Fruit fly (Drosophila melanogaster): ENCODE results near the gene CG7600.
A peak's percentile ranks its signal among the peaks of the same experiment; 100 is the strongest.

CG7600 gene

dm6 chr3L:11251721-11252423, 41.3 kb downstream of the CG7600 start, which contains the start of gene scyl (continued):
- TF ChIP-seq CG11398 (GFP tag; optimal IDR thresholded peaks at IDR 0.05) (peak; percentile 50), oc (tag; optimal IDR thresholded peaks at IDR 0.05) (peak; percentile 74), CG3281 (GFP tag; optimal IDR thresholded peaks at IDR 0.05) (peak; percentile 62), dimm (GFP tag; IDR thresholded peaks at IDR 0.05) (no peak), CG31388 (GFP tag; optimal IDR thresholded peaks at IDR 0.05) (no peak), CG1529 (GFP tag; optimal IDR thresholded peaks at IDR 0.05) (peak; percentile 24), CG10267 (tag; optimal IDR thresholded peaks at IDR 0.05) (peak; percentile 20), wek (GFP tag; optimal IDR thresholded peaks at IDR 0.05) (peak; percentile 56), unpg (GFP tag; optimal IDR thresholded peaks at IDR 0.05) (peak; percentile 56), stwl (tag; optimal IDR thresholded peaks at IDR 0.05) (peak; percentile 27), Myb (GFP tag; optimal IDR thresholded peaks at IDR 0.05) (peak; percentile 17), CG2875 (GFP tag; optimal IDR thresholded peaks at IDR 0.05) (peak; percentile 59), BtbVII (GFP tag; optimal IDR thresholded peaks at IDR 0.05) (peak; percentile 79), yki (optimal IDR thresholded peaks at IDR 0.05) (peak; percentile 94), gsb (GFP tag; IDR thresholded peaks at IDR 0.05) (peak; percentile 57), CG7928 (GFP tag; optimal IDR thresholded peaks at IDR 0.05) (peak; percentile 6), bsh (GFP tag; optimal IDR thresholded peaks at IDR 0.05) (peak; percentile 42 to 75), disco-r (GFP tag; optimal IDR thresholded peaks at IDR 0.05) (peak; percentile 14), Mrtf (GFP tag; IDR thresholded peaks at IDR 0.05) (no peak), fd3F (GFP tag; optimal IDR thresholded peaks at IDR 0.05) (no peak), kay (GFP tag; optimal IDR thresholded peaks at IDR 0.05) (no peak), pzg (GFP tag; optimal IDR thresholded peaks at IDR 0.05) (no peak), jumu (GFP tag; optimal IDR thresholded peaks at IDR 0.05) (peak; percentile 14), Poxn (GFP tag; IDR thresholded peaks at IDR 0.05) (no peak), Dip2 (GFP tag; IDR thresholded peaks at IDR 0.05) (no peak), CG10431 (GFP tag; optimal IDR thresholded peaks at IDR 0.05) (peak; percentile 73), CG2712 (tag; optimal IDR thresholded peaks at IDR 0.05) (peak; percentile 69), Ada2b (GFP tag; IDR thresholded peaks at IDR 0.05) (0 out of 2 replicates have a peak, but pooled peaks have one; percentile 27), CG11247 (GFP tag; IDR thresholded peaks at IDR 0.05) (peak; percentile 61), ken (GFP tag; IDR thresholded peaks at IDR 0.05) (peak; percentile 66; the same call in 2 of the 3 replicates), Ets97D (GFP tag; optimal IDR thresholded peaks at IDR 0.05) (peak; percentile 9), ewg (GFP tag; optimal IDR thresholded peaks at IDR 0.05) (peak; percentile 94), CG18599 (GFP tag; optimal IDR thresholded peaks at IDR 0.05) (peak; percentile 65), CG42726 (GFP tag; IDR thresholded peaks at IDR 0.05; ENCODE audit: partially characterized antibody) (peak; percentile 86), Max (GFP tag; optimal IDR thresholded peaks at IDR 0.05) (peak; percentile 15), CG10274 (GFP tag; optimal IDR thresholded peaks at IDR 0.05) (peak; percentile 1), CG9437 (GFP tag; optimal IDR thresholded peaks at IDR 0.05) (no peak), Six4 (GFP tag; optimal IDR thresholded peaks at IDR 0.05) (no peak), slp2 (GFP tag; optimal IDR thresholded peaks at IDR 0.05) (peak; percentile 14), CG3065 (GFP tag; optimal IDR thresholded peaks at IDR 0.05) (no peak), Meics (GFP tag; optimal IDR thresholded peaks at IDR 0.05) (peak; percentile 54), CG18619 (GFP tag; optimal IDR thresholded peaks at IDR 0.05) (peak; percentile 56), Sox102F (GFP tag; optimal IDR thresholded peaks at IDR 0.05) (no peak), Hmr (GFP tag; optimal IDR thresholded peaks at IDR 0.05) (peak; percentile 76), gt (GFP tag; IDR thresholded peaks at IDR 0.05) (no peak), CG7357 (GFP tag; IDR thresholded peaks at IDR 0.05) (no peak), dmrt99B (tag; optimal IDR thresholded peaks at IDR 0.05) (peak; percentile 41), kah (GFP tag; optimal IDR thresholded peaks at IDR 0.05) (peak; percentile 68), Atf-2 (GFP tag; optimal IDR thresholded peaks at IDR 0.05) (peak; percentile 37), Hr3 (GFP tag; optimal IDR thresholded peaks at IDR 0.05) (no peak)
